Fruit fly (Drosophila melanogaster) whole organism, wandering third instar larva: Measurements from ENCODE around the gene CG7514.

Source experiments
- Abd-B ChIP-seq: fragments of >200 bp; optimal IDR thresholded peaks from 2 replicates; lab custom pipeline; 2017; ENCODE audit warnings: missing biosample characterization, missing genetic modification characterization
- CG9705 ChIP-seq: fragments of 200-800 bp; sonication (Bioruptor generic); optimal IDR thresholded peaks from 2 replicates; lab custom pipeline; 2018; ENCODE audit warnings: missing biosample characterization, mild to moderate bottlenecking, missing genetic modification characterization
- CrebA ChIP-seq: fragments of 200-800 bp; sonication (Bioruptor generic); optimal IDR thresholded peaks from 2 replicates; lab custom pipeline; 2016; ENCODE audit warnings: missing biosample characterization, mild to moderate bottlenecking, missing genetic modification characterization, borderline replicate concordance
- Dfd ChIP-seq: fragments of >200 bp; optimal IDR thresholded peaks from 2 replicates; lab custom pipeline; 2017; ENCODE audit warnings: missing biosample characterization, missing genetic modification characterization
- Dif ChIP-seq: fragments of 200-275, 200-300 bp; sonication (Bioruptor generic); optimal IDR thresholded peaks from 2 replicates; lab custom pipeline; 2018; ENCODE audit warnings: missing biosample characterization, missing genetic modification characterization; ENCODE audit not compliant: partially characterized antibody
- GATAd ChIP-seq: sonication (Bioruptor generic); optimal IDR thresholded peaks from 2 replicates; lab custom pipeline; 2016; ENCODE audit warnings: missing biosample characterization, missing genetic modification characterization
- HLH106 ChIP-seq: fragments of 200-800 bp; optimal IDR thresholded peaks from 3 replicates; lab custom pipeline; 2019; ENCODE audit warnings: missing biosample characterization, mild to moderate bottlenecking, missing genetic modification characterization, moderate library complexity
- Hnf4 ChIP-seq: fragments of 200-800 bp; sonication (Bioruptor generic); optimal IDR thresholded peaks from 2 replicates; lab custom pipeline; 2016; ENCODE audit warnings: missing biosample characterization, mild to moderate bottlenecking, missing genetic modification characterization
- Hr78 ChIP-seq: fragments of >200 bp; optimal IDR thresholded peaks from 2 replicates; lab custom pipeline; 2017; ENCODE audit warnings: missing biosample characterization, missing genetic modification characterization
- Hr83 ChIP-seq: fragments of 200-300 bp; sonication (Bioruptor generic); optimal IDR thresholded peaks from 2 replicates; lab custom pipeline; 2016; ENCODE audit warnings: missing biosample characterization, mild to moderate bottlenecking, missing genetic modification characterization, moderate library complexity; ENCODE audit not compliant: poor library complexity, severe bottlenecking
- Mio ChIP-seq: sonication (Bioruptor generic); optimal IDR thresholded peaks from 2 replicates; lab custom pipeline; 2016; ENCODE audit warnings: missing biosample characterization, missing genetic modification characterization
- Myc ChIP-seq: fragments of >200 bp; optimal IDR thresholded peaks from 2 replicates; lab custom pipeline; 2017
- N ChIP-seq: fragments of >200 bp; optimal IDR thresholded peaks from 2 replicates; lab custom pipeline; 2018; ENCODE audit warnings: missing biosample characterization, missing external identifiers, missing genetic modification characterization
- OdsH ChIP-seq: fragments of 200-800 bp; sonication (Bioruptor generic); optimal IDR thresholded peaks from 2 replicates; lab custom pipeline; 2016; ENCODE audit warnings: missing biosample characterization, mild to moderate bottlenecking, missing genetic modification characterization
- Sp1 ChIP-seq: fragments of 200-800 bp; sonication (Bioruptor generic); optimal IDR thresholded peaks from 3 replicates; lab custom pipeline; 2019; ENCODE audit warnings: missing biosample characterization, mild to moderate bottlenecking, missing genetic modification characterization, moderate library complexity
- Vsx2 ChIP-seq: fragments of 200-300, 225-300 bp; sonication (Bioruptor generic); optimal IDR thresholded peaks from 2 replicates; lab custom pipeline; 2018; ENCODE audit warnings: missing biosample characterization, missing genetic modification characterization; ENCODE audit not compliant: partially characterized antibody
- br ChIP-seq: fragments of 200-800 bp; sonication (Bioruptor generic); optimal IDR thresholded peaks from 2 replicates; lab custom pipeline; 2016; ENCODE audit warnings: missing biosample characterization, missing genetic modification characterization
- brk ChIP-seq: fragments of 200-800 bp; sonication (Bioruptor generic); optimal IDR thresholded peaks from 2 replicates; lab custom pipeline; 2016; ENCODE audit warnings: missing biosample characterization, mild to moderate bottlenecking, missing genetic modification characterization
- dl ChIP-seq, 2 experiments: fragments of 175-275, 200-275 bp in 1 of 2; fragments of 200-275 bp in 1 of 2; sonication (Bioruptor generic); optimal IDR thresholded peaks; lab custom pipeline; 2018; ENCODE audit warnings: mild to moderate bottlenecking in 2 of 2, missing biosample characterization in 2 of 2, missing genetic modification characterization in 2 of 2, moderate library complexity in 2 of 2; ENCODE audit not compliant: partially characterized antibody in 2 of 2, insufficient read depth in 1 of 2
- foxo ChIP-seq, 2 experiments: fragments of 200-800 bp; sonication (Bioruptor generic); optimal IDR thresholded peaks; 2 replicates in 1 of 2; 3 replicates in 1 of 2; lab custom pipeline; 2016 to 2017; ENCODE audit warnings: missing biosample characterization in 2 of 2, missing genetic modification characterization in 2 of 2
- fru ChIP-seq: fragments of 200-800 bp; sonication (Bioruptor generic); optimal IDR thresholded peaks from 3 replicates; lab custom pipeline; 2016; ENCODE audit warnings: missing biosample characterization, mild to moderate bottlenecking, missing genetic modification characterization
- h ChIP-seq: fragments of 200-800 bp; sonication (Bioruptor generic); optimal IDR thresholded peaks from 3 replicates; lab custom pipeline; 2016; ENCODE audit warnings: missing biosample characterization, mild to moderate bottlenecking, missing genetic modification characterization
- jim ChIP-seq: fragments of 175-275, 200-325 bp; sonication (Bioruptor generic); optimal IDR thresholded peaks from 2 replicates; lab custom pipeline; 2016; ENCODE audit warnings: missing biosample characterization, mild to moderate bottlenecking, missing genetic modification characterization
- lola ChIP-seq: fragments of >200 bp; optimal IDR thresholded peaks from 2 replicates; lab custom pipeline; 2017; ENCODE audit warnings: missing biosample characterization, missing genetic modification characterization
- pan ChIP-seq: fragments of >200 bp; optimal IDR thresholded peaks from 2 replicates; lab custom pipeline; 2017
- sage ChIP-seq: fragments of 200-800 bp; sonication (Bioruptor generic); optimal IDR thresholded peaks from 2 replicates; lab custom pipeline; 2016; ENCODE audit warnings: missing biosample characterization, mild to moderate bottlenecking, missing genetic modification characterization
- usp ChIP-seq: fragments of >200 bp; optimal IDR thresholded peaks from 2 replicates; lab custom pipeline; 2017; ENCODE audit warnings: missing biosample characterization, missing genetic modification characterization
- woc ChIP-seq: sonication (Bioruptor generic); optimal IDR thresholded peaks from 2 replicates; lab custom pipeline; 2016; ENCODE audit warnings: missing biosample characterization, mild to moderate bottlenecking, missing genetic modification characterization

The CG7514 gene

DNA sequence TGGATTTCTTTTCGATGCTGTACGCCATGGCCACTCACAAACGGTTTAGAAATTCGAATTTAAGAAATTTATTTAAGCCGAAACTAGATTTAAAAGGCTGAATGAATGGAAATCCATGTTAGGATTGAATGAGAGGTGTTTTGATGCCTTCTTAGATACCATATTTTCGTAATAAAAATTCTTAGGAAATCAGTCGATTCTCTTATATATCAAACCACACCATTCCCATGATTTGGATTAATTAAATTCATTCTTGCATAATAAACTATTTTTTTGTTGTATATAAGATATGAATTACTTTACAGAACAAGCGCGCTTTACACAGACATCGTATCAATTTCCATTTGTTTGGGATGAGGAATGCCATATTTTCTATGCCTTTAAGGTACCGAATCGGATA lies at the start of gene CG7514:
TSS of gene CG7514 (minus strand) at position 101 of the 400 bp plus-strand sequence.
- no peak for TF ChIP-seq brk (GFP tag; lab: Kevin White, UChicago)
- no peak for TF ChIP-seq sage (GFP tag; lab: Kevin White, UChicago)
- no peak for TF ChIP-seq jim (GFP tag; lab: Kevin White, UChicago)
- TF ChIP-seq Sp1 (GFP tag; lab: Kevin White, UChicago) = no peak
- TF ChIP-seq CrebA = no peak
- no peak for TF ChIP-seq Hr78 (GFP tag; lab: Kevin White, UChicago)
- TF ChIP-seq Dfd = no peak
- no peak for TF ChIP-seq CG9705 (GFP tag; lab: Kevin White, UChicago)
- TF ChIP-seq Myc (lab: Kevin White, UChicago) = no peak
- TF ChIP-seq HLH106 (tag; lab: Kevin White, UChicago) = no peak
- no peak for TF ChIP-seq OdsH (GFP tag; lab: Kevin White, UChicago)
- no peak for TF ChIP-seq usp (GFP tag; lab: Kevin White, UChicago)
- no peak for TF ChIP-seq Hnf4 (GFP tag; lab: Kevin White, UChicago)

DNA sequence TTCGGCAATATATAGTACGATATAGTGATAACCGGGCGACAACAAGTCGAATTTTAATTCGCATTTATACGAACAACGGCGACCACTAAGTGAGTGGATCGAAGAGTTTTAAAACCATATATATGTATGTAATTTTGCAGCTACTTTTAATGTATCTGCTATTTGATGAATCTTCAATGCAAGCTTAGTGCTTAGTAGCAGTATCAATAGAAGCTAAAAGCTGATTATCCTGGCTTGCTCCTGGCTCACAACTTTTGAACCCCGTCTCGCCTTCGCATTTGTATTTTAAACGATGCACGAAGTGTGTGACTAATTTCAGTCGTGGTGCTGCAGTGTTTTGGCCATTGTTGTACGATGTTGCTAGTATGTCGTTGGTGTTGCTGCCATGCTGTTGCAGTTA lies 48.1 kb upstream of the CG7514 start:
- TF ChIP-seq CG9705 (GFP tag; lab: Kevin White, UChicago) (no peak), lola (no peak), Sp1 (GFP tag; lab: Kevin White, UChicago) (no peak), Hr78 (GFP tag; lab: Kevin White, UChicago) (no peak), CrebA (no peak), Dif (GFP tag; lab: Kevin White, UChicago) (no peak), foxo (GFP tag; optimal IDR thresholded peaks at IDR 0.05; lab: Kevin White, UChicago) (no peak), Mio (GFP tag; lab: Kevin White, UChicago) (no peak), fru (GFP tag; lab: Kevin White, UChicago) (no peak), HLH106 (tag; lab: Kevin White, UChicago) (no peak), sage (GFP tag; lab: Kevin White, UChicago) (no peak), N (GFP tag; lab: Kevin White, UChicago) (no peak), Abd-B (no peak), Vsx2 (GFP tag; lab: Kevin White, UChicago) (no peak), OdsH (GFP tag; lab: Kevin White, UChicago) (no peak), br (GFP tag; lab: Kevin White, UChicago) (no peak), pan (lab: Kevin White, UChicago) (no peak)

- TF ChIP-seq pan (lab: Kevin White, UChicago) (no peak), h (no peak), woc (GFP tag; lab: Kevin White, UChicago) (no peak), br (GFP tag; lab: Kevin White, UChicago) (no peak), dl (GFP tag; optimal IDR thresholded peaks at IDR 0.05; lab: Kevin White, UChicago; ENCODE audit: insufficient read depth in 1 of 2, partially characterized antibody in 2 of 2) (no peak), Vsx2 (GFP tag; lab: Kevin White, UChicago) (no peak), N (GFP tag; lab: Kevin White, UChicago) (no peak), GATAd (GFP tag; lab: Kevin White, UChicago) (no peak)
Measured at dm6 chr3L:4731687-4732086, 43.1 kb upstream of the CG7514 start.

- TF ChIP-seq Hr78 (GFP tag; lab: Kevin White, UChicago) (no peak), Dfd (peak; percentile 92), OdsH (GFP tag; lab: Kevin White, UChicago) (no peak)
Measured at dm6 chr3L:4729805-4730204, 41.2 kb upstream of the CG7514 start.

DNA sequence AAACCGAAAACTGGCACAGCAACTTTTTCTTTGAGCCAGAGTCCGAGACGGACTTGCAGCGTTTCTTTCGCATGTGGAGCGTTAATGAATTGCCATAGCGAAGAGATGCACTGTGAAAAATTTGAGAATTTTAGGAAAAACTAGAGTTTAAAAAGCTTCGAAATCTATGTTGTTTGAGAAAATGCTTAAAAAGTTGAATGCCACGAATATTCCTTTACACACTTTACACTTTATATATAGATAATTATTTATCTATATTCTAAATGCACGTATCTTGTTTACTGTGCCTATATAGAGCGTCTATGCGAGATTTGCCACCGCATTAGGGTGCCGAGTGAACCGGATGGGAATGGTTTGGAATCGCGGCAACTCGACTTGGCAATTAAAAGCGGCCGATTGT lies 33.3 kb upstream of the CG7514 start:
- TF ChIP-seq Hr83 (GFP tag; lab: Kevin White, UChicago) (no peak), jim (GFP tag; lab: Kevin White, UChicago) (no peak)

DNA sequence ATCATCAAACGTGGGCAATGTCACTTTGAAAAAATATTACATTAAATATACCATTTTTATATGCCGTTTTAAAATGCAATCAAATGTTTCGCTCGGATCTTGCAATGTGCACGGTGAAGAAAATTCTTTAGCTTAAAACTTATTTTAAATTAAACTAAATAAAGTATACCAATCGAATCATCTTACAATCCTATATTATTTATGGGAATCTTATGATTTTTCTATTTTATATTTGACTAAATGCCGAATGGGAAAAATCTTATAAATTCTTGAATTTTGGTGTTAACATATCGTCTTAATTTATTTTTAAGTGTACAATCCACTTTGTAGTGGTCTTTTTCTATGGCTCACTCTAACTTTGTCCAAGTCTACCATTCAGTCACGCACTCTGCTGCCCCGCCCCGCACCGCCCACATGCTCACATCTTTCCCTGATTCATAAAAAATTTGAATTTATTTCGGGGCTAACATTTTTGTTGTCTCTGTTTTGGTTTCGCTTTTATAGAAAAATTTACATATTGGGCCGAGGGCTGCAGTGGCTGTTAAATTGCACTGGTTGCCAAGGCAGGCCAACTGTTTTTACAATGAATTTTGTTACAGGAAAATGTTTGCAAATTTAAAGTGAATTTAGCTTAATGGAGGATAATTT lies 32.1 kb upstream of the CG7514 start:
- TF ChIP-seq Dfd = peak; percentile 31
- TF ChIP-seq foxo (GFP tag; optimal IDR thresholded peaks at IDR 0.05; lab: Kevin White, UChicago) = no peak
